Worm (Caenorhabditis elegans): ENCODE data around the gene T26C12.2.

ce11 chrIV:3291977-3292561 lies 26.5 kb upstream of the T26C12.2 start, which contains the start of gene W08E12.8:
- TF ChIP-seq lsy-2 (tag; optimal IDR thresholded peaks at IDR 0.05) (no peak), nhr-76 (tag; optimal IDR thresholded peaks at IDR 0.05) (no peak)

All from whole organism, mixed stage, embryonic.